Worm (Caenorhabditis elegans): Measurements from ENCODE around the gene cisd-1.

DNA sequence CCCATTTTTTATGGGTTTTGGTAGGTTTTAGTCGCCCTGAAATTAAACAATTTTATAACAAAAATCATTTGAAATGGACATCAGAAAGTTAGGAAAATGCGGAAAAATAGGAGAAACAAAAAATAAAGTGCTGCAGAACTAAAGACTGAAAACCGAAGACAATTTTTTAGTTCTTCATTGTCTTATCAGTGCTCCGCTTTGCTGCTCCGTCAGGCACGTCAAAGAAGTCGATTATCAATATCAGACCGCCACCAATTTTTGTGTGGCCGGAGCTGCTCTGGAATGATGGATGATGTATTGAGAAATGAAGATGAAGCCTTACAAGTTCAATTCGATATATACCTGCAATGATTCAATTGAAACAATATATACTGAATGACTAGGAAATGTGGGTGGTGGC is 31.0 kb downstream of the cisd-1 start, which contains the start of gene vha-6:
- TF ChIP-seq unc-62 (GFP tag; optimal IDR thresholded peaks at IDR 0.05 in 1 of 2) (no peak), unc-62 (tag; optimal IDR thresholded peaks at IDR 0.05) (no peak), lin-29 (GFP tag; IDR thresholded peaks at IDR 0.05) (no peak)
